Worm (Caenorhabditis elegans) whole organism, mixed stage, embryonic: Measurements from ENCODE around the gene C50C3.12.

Source experiments
- ceh-39 ChIP-seq: fragments of 150-350 bp; optimal IDR thresholded peaks from 2 replicates; lab custom pipeline; 2014; ENCODE audit warnings: missing biosample characterization, missing genetic modification characterization
- cnd-1 ChIP-seq: fragments of 200-800 bp; sonication (Bioruptor generic); optimal IDR thresholded peaks from 2 replicates; lab custom pipeline; 2018; ENCODE audit warnings: mild to moderate bottlenecking, missing genetic modification characterization, missing compliant biosample characterization
- elt-1 ChIP-seq: sonication (generic microtip); optimal IDR thresholded peaks from 2 replicates; lab custom pipeline; 2017; ENCODE audit warnings: missing genetic modification characterization, mild to moderate bottlenecking, missing compliant biosample characterization, antibody characterized with exemption, moderate library complexity, borderline replicate concordance; ENCODE audit not compliant: insufficient read depth
- lsy-2 ChIP-seq: fragments of 150-350 bp; optimal IDR thresholded peaks from 2 replicates; lab custom pipeline; 2014; ENCODE audit warnings: missing biosample characterization, missing genetic modification characterization
- nhr-12 ChIP-seq: fragments of 150-350 bp; optimal IDR thresholded peaks from 2 replicates; lab custom pipeline; 2014; ENCODE audit warnings: missing biosample characterization, missing genetic modification characterization
- nhr-237 ChIP-seq: fragments of 150-350 bp; optimal IDR thresholded peaks from 2 replicates; lab custom pipeline; 2014; ENCODE audit warnings: missing biosample characterization, missing genetic modification characterization
- nhr-28 ChIP-seq: fragments of 150-350 bp; optimal IDR thresholded peaks from 2 replicates; lab custom pipeline; 2014; ENCODE audit warnings: missing biosample characterization, missing genetic modification characterization
- pha-4 ChIP-seq: fragments of 150-350 bp; optimal IDR thresholded peaks from 2 replicates; lab custom pipeline; 2018; ENCODE audit warnings: missing biosample characterization, missing genetic modification reagents, missing genetic modification characterization
- unc-120 ChIP-seq: sonication (generic microtip); optimal IDR thresholded peaks from 2 replicates; lab custom pipeline; 2017; ENCODE audit warnings: missing genetic modification characterization, missing compliant biosample characterization; ENCODE audit not compliant: poor library complexity, severe bottlenecking
- unc-62 ChIP-seq: fragments of 150-350 bp; optimal IDR thresholded peaks from 2 replicates; lab custom pipeline; 2014; ENCODE audit warnings: missing biosample characterization, missing genetic modification reagents, missing genetic modification characterization
- zip-8 ChIP-seq: fragments of 150-350 bp; optimal IDR thresholded peaks from 2 replicates; lab custom pipeline; 2014; ENCODE audit warnings: missing biosample characterization, missing genetic modification characterization
- ztf-11 ChIP-seq: fragments of 150-350 bp; optimal IDR thresholded peaks from 2 replicates; lab custom pipeline; 2014; ENCODE audit warnings: missing biosample characterization, missing genetic modification characterization

DNA sequence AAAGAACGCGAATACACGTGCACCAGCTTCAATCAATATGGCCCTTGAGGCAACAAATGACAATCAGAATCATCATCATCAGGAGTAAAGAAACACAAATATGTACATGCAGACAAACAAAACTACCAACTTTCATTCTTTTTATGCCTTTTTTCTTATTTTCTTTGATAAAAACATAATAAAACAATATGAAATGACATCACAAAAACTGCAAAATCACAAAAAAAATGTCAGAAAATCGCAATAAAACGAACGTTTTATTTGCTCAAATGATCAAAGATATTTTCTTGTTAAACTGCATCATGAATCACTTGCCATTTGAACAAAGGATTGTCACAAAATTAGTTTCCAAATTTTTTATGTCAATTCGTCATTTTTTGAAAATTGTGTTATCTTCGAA, 21.9 kb upstream of the C50C3.12 start:
- TF ChIP-seq lsy-2 (no peak), ceh-39 (tag; lab: Kevin White, UChicago) (no peak), nhr-237 (no peak), ztf-11 (tag; lab: Kevin White, UChicago) (no peak), unc-120 (tag; lab: Kevin White, UChicago) (no peak), pha-4 (tag; lab: Kevin White, UChicago) (no peak), cnd-1 (tag; lab: Kevin White, UChicago) (no peak), unc-62 (GFP tag; lab: Kevin White, UChicago) (no peak), zip-8 (tag; lab: Kevin White, UChicago) (no peak), nhr-28 (no peak), elt-1 (tag; lab: Kevin White, UChicago) (no peak), nhr-12 (tag; lab: Kevin White, UChicago) (no peak)
